Worm (Caenorhabditis elegans) whole organism, young adult: ENCODE data around the gene C09E7.10.
"Not testable (repeated sequence)": the region's sequence is repeated elsewhere in the genome, so short reads cannot be mapped to it uniquely, and the experiment has no call there.

ENCODE experiments used
- B0261.1 ChIP-seq: sonication (generic microtip); optimal IDR thresholded peaks from 2 replicates; lab custom pipeline; 2016; ENCODE audit warnings: mild to moderate bottlenecking, missing genetic modification characterization, moderate library complexity, missing compliant biosample characterization
- D2030.7 ChIP-seq: fragments of 200-800 bp; sonication (Bioruptor generic); IDR thresholded peaks from 2 replicates; pipeline ENCODE4 v1.3.6; 2022; ENCODE audit warnings: missing genetic modification reagents, missing genetic modification characterization, missing compliant biosample characterization
- F23B12.7 ChIP-seq: sonication (generic microtip); optimal IDR thresholded peaks from 2 replicates; lab custom pipeline; 2017; ENCODE audit warnings: missing genetic modification characterization, mild to moderate bottlenecking, missing compliant biosample characterization, antibody characterized with exemption, moderate library complexity; ENCODE audit not compliant: insufficient read depth
- K12H6.12 ChIP-seq: fragments of 200-800 bp; sonication (Bioruptor generic); optimal IDR thresholded peaks from 2 replicates; lab custom pipeline; 2018; ENCODE audit warnings: mild to moderate bottlenecking, missing genetic modification characterization, missing compliant biosample characterization
- ZK185.1 ChIP-seq: sonication (generic microtip); optimal IDR thresholded peaks from 2 replicates; lab custom pipeline; 2016; ENCODE audit warnings: mild to moderate bottlenecking, missing genetic modification characterization, missing compliant biosample characterization; ENCODE audit not compliant: poor library complexity, severe bottlenecking
- dpl-1 ChIP-seq: fragments of 150-350 bp; optimal IDR thresholded peaks from 2 replicates; lab custom pipeline; 2014; ENCODE audit warnings: missing biosample characterization, missing genetic modification reagents, missing genetic modification characterization
- mcd-1 ChIP-seq: fragments of 200-800 bp; sonication (Bioruptor generic); IDR thresholded peaks from 2 replicates; pipeline ENCODE4 v1.3.6; 2022; ENCODE audit warnings: missing genetic modification reagents, missing genetic modification characterization, missing compliant biosample characterization
- unc-62 ChIP-seq: fragments of 150-350 bp; optimal IDR thresholded peaks from 2 replicates; lab custom pipeline; 2014; ENCODE audit warnings: missing biosample characterization, missing genetic modification reagents, missing genetic modification characterization

ce11 chrIII:6551187-6552058, 31.6 kb upstream of the C09E7.10 start, which contains the start of gene C09E7.7:
- TF ChIP-seq F23B12.7 (tag; lab: Kevin White, UChicago); unc-62; B0261.1 (tag; lab: Kevin White, UChicago): not testable (repeated sequence)
- TF ChIP-seq mcd-1 (peak; percentile 79), ZK185.1 (tag; lab: Kevin White, UChicago) (peak; percentile 6), D2030.7 (GFP tag; lab: Robert Waterston, UW) (peak; percentile 81), K12H6.12 (tag; lab: Kevin White, UChicago) (peak; percentile 55), dpl-1 (peak; percentile 53)
